Fruit fly (Drosophila melanogaster): ENCODE results near the gene XNP.

The XNP gene

DNA sequence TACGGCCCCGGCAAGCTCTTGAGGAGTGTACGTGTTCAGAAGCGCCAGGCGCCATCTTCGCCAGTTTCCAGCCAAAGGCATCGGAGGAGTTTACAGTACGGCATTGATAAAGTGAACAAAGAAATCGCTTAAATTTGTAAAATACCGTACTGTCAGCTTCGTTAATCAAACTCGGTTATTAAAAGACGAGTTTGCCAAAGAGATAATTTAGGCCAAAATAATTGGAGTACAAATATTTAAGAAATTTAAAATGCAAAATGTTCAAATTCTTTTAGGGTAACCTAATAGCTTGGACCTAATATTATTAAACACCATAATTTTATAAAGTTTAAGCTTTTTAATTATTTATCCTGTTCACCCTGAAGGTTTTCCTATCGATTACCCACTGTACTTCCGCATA is 30.8 kb downstream of the XNP start:
- TF ChIP-seq CG15269 (tag; optimal IDR thresholded peaks at IDR 0.05) = no peak
- TF ChIP-seq CG1233 (GFP tag; optimal IDR thresholded peaks at IDR 0.05) = no peak
- peak; percentile 77 for TF ChIP-seq grau (tag; optimal IDR thresholded peaks at IDR 0.05)
- peak; percentile 38; the same call in 1 of the 2 replicates for TF ChIP-seq CG31441 (GFP tag; IDR thresholded peaks at IDR 0.05)
- TF ChIP-seq z (GFP tag; IDR thresholded peaks at IDR 0.05) = no peak
- TF ChIP-seq dm (GFP tag; optimal IDR thresholded peaks at IDR 0.05) = no peak
- TF ChIP-seq psq (GFP tag; optimal IDR thresholded peaks at IDR 0.05) = no peak
- peak; percentile 6 for TF ChIP-seq CG17359 (tag; optimal IDR thresholded peaks at IDR 0.05)
- TF ChIP-seq HLH3B (GFP tag; IDR thresholded peaks at IDR 0.05) = 0 out of 2 replicates have a peak, but pooled peaks have one; percentile 25
- TF ChIP-seq CG34224 (GFP tag; IDR thresholded peaks at IDR 0.05; ENCODE audit: partially characterized antibody) = no peak
- no peak for TF ChIP-seq CG17912 (GFP tag; optimal IDR thresholded peaks at IDR 0.05)
- TF ChIP-seq CG4424 (GFP tag; optimal IDR thresholded peaks at IDR 0.05) = no peak
- no peak for TF ChIP-seq ara (GFP tag; IDR thresholded peaks at IDR 0.05)
- TF ChIP-seq CG42726 (GFP tag; IDR thresholded peaks at IDR 0.05; ENCODE audit: partially characterized antibody) = no peak
- no peak for TF ChIP-seq inv (GFP tag; IDR thresholded peaks at IDR 0.05; ENCODE audit: partially characterized antibody)
- no peak for TF ChIP-seq gcm (GFP tag; optimal IDR thresholded peaks at IDR 0.05)
- TF ChIP-seq Elba2 (GFP tag; optimal IDR thresholded peaks at IDR 0.05) = no peak
- no peak for TF ChIP-seq CG10462 (GFP tag; optimal IDR thresholded peaks at IDR 0.05)
- peak; percentile 13 to 31 for TF ChIP-seq bsh (GFP tag; optimal IDR thresholded peaks at IDR 0.05)
- no peak for TF ChIP-seq CG7357 (GFP tag; IDR thresholded peaks at IDR 0.05)
- no peak for TF ChIP-seq CG11696 (GFP tag; IDR thresholded peaks at IDR 0.05)
- TF ChIP-seq CG14050 (GFP tag; IDR thresholded peaks at IDR 0.05) = no peak
- TF ChIP-seq D (optimal IDR thresholded peaks at IDR 0.05) = no peak
- TF ChIP-seq D (GFP tag; optimal IDR thresholded peaks at IDR 0.05) = peak; percentile 2
- no peak for TF ChIP-seq luna (GFP tag; optimal IDR thresholded peaks at IDR 0.05)
- TF ChIP-seq Dref (GFP tag; IDR thresholded peaks at IDR 0.05) = no peak
- TF ChIP-seq Gug (GFP tag; IDR thresholded peaks at IDR 0.05) = no peak
- TF ChIP-seq CG14710 (tag; optimal IDR thresholded peaks at IDR 0.05) = peak; percentile 17
- TF ChIP-seq cas (GFP tag; IDR thresholded peaks at IDR 0.05) = no peak
- no peak for TF ChIP-seq NFAT (GFP tag; IDR thresholded peaks at IDR 0.05)
- peak; percentile 37 for TF ChIP-seq phol (tag; optimal IDR thresholded peaks at IDR 0.05)
- no peak for TF ChIP-seq ftz-f1 (GFP tag; optimal IDR thresholded peaks at IDR 0.05)
- no peak for TF ChIP-seq ro (GFP tag; IDR thresholded peaks at IDR 0.05)
- no peak for TF ChIP-seq CG14441 (GFP tag; IDR thresholded peaks at IDR 0.05)
- no peak for TF ChIP-seq CG14965 (GFP tag; optimal IDR thresholded peaks at IDR 0.05; ENCODE audit: borderline replicate concordance)
- peak; percentile 3 for TF ChIP-seq Sox100B (GFP tag; optimal IDR thresholded peaks at IDR 0.05)
- no peak for TF ChIP-seq tx (GFP tag; optimal IDR thresholded peaks at IDR 0.05)
- 0 out of 2 replicates have a peak, but pooled peaks have one; percentile 22 for TF ChIP-seq CG4404 (GFP tag; IDR thresholded peaks at IDR 0.05)
- no peak for TF ChIP-seq p53 (GFP tag; optimal IDR thresholded peaks at IDR 0.05)
- TF ChIP-seq Side (GFP tag; optimal IDR thresholded peaks at IDR 0.05) = no peak
- peak; percentile 18 for TF ChIP-seq nmo (GFP tag; optimal IDR thresholded peaks at IDR 0.05)
- no peak for TF ChIP-seq knrl (GFP tag; IDR thresholded peaks at IDR 0.05; ENCODE audit: partially characterized antibody)
- peak; percentile 8 for TF ChIP-seq CG13424 (tag; optimal IDR thresholded peaks at IDR 0.05)
- TF ChIP-seq Dek (tag; optimal IDR thresholded peaks at IDR 0.05) = no peak
- TF ChIP-seq Hr51 (GFP tag; optimal IDR thresholded peaks at IDR 0.05) = peak in 1 of 2 experiments; percentile 11
- TF ChIP-seq CG4282 (GFP tag; optimal IDR thresholded peaks at IDR 0.05) = no peak
- TF ChIP-seq Mad (GFP tag; optimal IDR thresholded peaks at IDR 0.05) = no peak
- TF ChIP-seq vvl (GFP tag; IDR thresholded peaks at IDR 0.05) = no peak
- TF ChIP-seq sens (GFP tag) = peak; percentile 76
- TF ChIP-seq C15 (GFP tag; IDR thresholded peaks at IDR 0.05) = no peak
- TF ChIP-seq crc (GFP tag; optimal IDR thresholded peaks at IDR 0.05) = no peak
- TF ChIP-seq Ravus (GFP tag; IDR thresholded peaks at IDR 0.05) = no peak

Data from whole organism, embryonic.